Worm (Caenorhabditis elegans): ENCODE data around the gene Y111B2A.2.

ce11 chrIII:12484432-12484831, 11.5 kb upstream of the Y111B2A.2 start, which contains the start of gene arrd-16:
- TF ChIP-seq ztf-11 (tag; optimal IDR thresholded peaks at IDR 0.05): no peak
- TF ChIP-seq egl-27 (tag; optimal IDR thresholded peaks at IDR 0.05): no peak
- TF ChIP-seq aly-2 (tag; optimal IDR thresholded peaks at IDR 0.05): no peak
- no peak for TF ChIP-seq fos-1 (tag; optimal IDR thresholded peaks at IDR 0.05)
- no peak for TF ChIP-seq ceh-8 (GFP tag; optimal IDR thresholded peaks at IDR 0.05)
- TF ChIP-seq F16B12.6 (tag; optimal IDR thresholded peaks at IDR 0.05): no peak
